Fruit fly (Drosophila melanogaster) whole organism, embryonic: ENCODE measurements around the gene CG4661.

Source experiments
- CG2199 ChIP-seq: fragments of 200-800 bp; sonication (Bioruptor generic); IDR thresholded peaks from 3 replicates; pipeline ENCODE4 v1.3.6; 2022; ENCODE audit warnings: missing biosample characterization, missing genetic modification characterization
- Dfd ChIP-seq, 2 experiments: fragments of >200 bp; optimal IDR thresholded peaks; 2 replicates each; lab custom pipeline; 2017; ENCODE audit warnings: missing biosample characterization in 2 of 2, missing genetic modification characterization in 2 of 2
- Sox100B ChIP-seq: fragments of 200-800 bp; sonication (Bioruptor generic); optimal IDR thresholded peaks from 3 replicates; lab custom pipeline; 2018; ENCODE audit warnings: missing biosample characterization, mild to moderate bottlenecking, missing genetic modification characterization
- gcm ChIP-seq: fragments of 200-800 bp; sonication (Bioruptor generic); optimal IDR thresholded peaks from 2 replicates; lab custom pipeline; 2019; ENCODE audit warnings: missing biosample characterization, mild to moderate bottlenecking, missing genetic modification characterization, moderate library complexity
- h ChIP-seq: fragments of >200 bp; optimal IDR thresholded peaks from 2 replicates; lab custom pipeline; 2017
- jigr1 ChIP-seq: fragments of 200-800 bp; sonication (Bioruptor generic); IDR thresholded peaks from 3 replicates; pipeline ENCODE4 v1.3.6; 2022; ENCODE audit warnings: missing biosample characterization, missing genetic modification characterization
- odd ChIP-seq: fragments of 200-800 bp; sonication (Bioruptor generic); optimal IDR thresholded peaks from 2 replicates; lab custom pipeline; 2017; ENCODE audit warnings: missing biosample characterization, mild to moderate bottlenecking, missing genetic modification characterization
- sc ChIP-seq, 3 experiments: fragments of >200 bp in 2 of 3; fragments of 200-800 bp in 1 of 3; sonication (Bioruptor generic) in 1 of 3; optimal IDR thresholded peaks; 2 replicates in 2 of 3; 3 replicates in 1 of 3; lab custom pipeline; 2017; ENCODE audit warnings: mild to moderate bottlenecking in 1 of 3, missing biosample characterization in 1 of 3, missing genetic modification characterization in 1 of 3, missing genetic modification reagents in 1 of 3

DNA sequence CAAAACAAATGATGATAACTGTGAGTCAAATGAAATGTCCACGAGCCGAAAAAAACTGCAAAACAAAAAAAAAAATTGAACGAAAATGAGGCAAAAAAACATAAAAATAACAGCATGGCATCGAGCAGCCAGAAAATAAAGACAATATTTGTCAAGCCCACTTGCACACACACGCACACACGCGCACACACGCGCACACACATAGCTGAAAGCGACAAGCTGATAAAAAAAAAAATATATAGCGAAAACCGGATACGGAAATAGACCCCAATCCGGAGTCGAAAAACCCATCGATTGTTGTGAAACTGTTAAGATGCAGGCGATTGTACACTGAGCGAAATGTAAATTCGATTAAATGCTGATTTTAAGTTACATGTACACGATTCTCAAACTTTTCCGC lies 17.5 kb downstream of the CG4661 start:
- TF ChIP-seq sc (optimal IDR thresholded peaks at IDR 0.05; lab: Kevin White, UChicago) (no peak), sc (GFP tag; optimal IDR thresholded peaks at IDR 0.05; lab: Kevin White, UChicago) (no peak), h (lab: Kevin White, UChicago) (no peak), Dfd (GFP tag; optimal IDR thresholded peaks at IDR 0.05; lab: Kevin White, UChicago) (no peak), Sox100B (no peak), gcm (GFP tag; lab: Kevin White, UChicago) (no peak), jigr1 (GFP tag; lab: Robert Waterston, UW) (no peak), CG2199 (no peak), odd (GFP tag; lab: Kevin White, UChicago) (no peak)
